Worm (Caenorhabditis elegans): Measurements from ENCODE around the gene ccf-1.
A peak's percentile ranks its signal among the peaks of the same experiment; 100 is the strongest.

The ccf-1 gene

ce11 chrIII:11915666-11916065 lies 4.4 kb downstream of the ccf-1 start, which contains the start of the genes ndab-1 and npp-16:
TSS of gene ndab-1 (minus strand) at chrIII:11915712.
TSS of gene npp-16 (plus strand) at chrIII:11915928.
- TF ChIP-seq crh-2 (tag; optimal IDR thresholded peaks at IDR 0.05) (no peak), lin-11 (tag; optimal IDR thresholded peaks at IDR 0.05) (no peak), blmp-1 (tag; optimal IDR thresholded peaks at IDR 0.05; ENCODE audit: insufficient read depth) (no peak), alr-1 (tag; optimal IDR thresholded peaks at IDR 0.05) (no peak), nhr-129 (tag; optimal IDR thresholded peaks at IDR 0.05) (no peak), ceh-16 (tag; optimal IDR thresholded peaks at IDR 0.05) (no peak), Y55F3AM.14 (GFP tag; optimal IDR thresholded peaks at IDR 0.05) (no peak), unc-55 (GFP tag; optimal IDR thresholded peaks at IDR 0.05) (peak; percentile 56), ama-1 (optimal IDR thresholded peaks at IDR 0.05) (no peak), mbf-1 (tag; optimal IDR thresholded peaks at IDR 0.05) (no peak), mdl-1 (tag; optimal IDR thresholded peaks at IDR 0.05) (no peak), nhr-6 (tag; optimal IDR thresholded peaks at IDR 0.05) (no peak), ceh-82 (tag; optimal IDR thresholded peaks at IDR 0.05) (no peak), nhr-11 (tag; optimal IDR thresholded peaks at IDR 0.05) (no peak), nhr-23 (tag; optimal IDR thresholded peaks at IDR 0.05) (no peak), peb-1 (tag; optimal IDR thresholded peaks at IDR 0.05) (no peak), sem-4 (tag; optimal IDR thresholded peaks at IDR 0.05) (no peak), unc-62 (GFP tag; optimal IDR thresholded peaks at IDR 0.05) (no peak), nhr-237 (tag; optimal IDR thresholded peaks at IDR 0.05) (no peak), sma-9 (GFP tag; optimal IDR thresholded peaks at IDR 0.05) (no peak), sma-9 (tag; optimal IDR thresholded peaks at IDR 0.05) (no peak), nhr-21 (tag; optimal IDR thresholded peaks at IDR 0.05) (no peak), nhr-77 (tag; optimal IDR thresholded peaks at IDR 0.05) (no peak), snpc-4 (tag; optimal IDR thresholded peaks at IDR 0.05) (no peak), fos-1 (tag; optimal IDR thresholded peaks at IDR 0.05) (peak; percentile 12), sma-3 (GFP tag; optimal IDR thresholded peaks at IDR 0.05) (no peak), lin-13 (GFP tag; optimal IDR thresholded peaks at IDR 0.05) (peak; percentile 27), ztf-1 (GFP tag; conservative IDR thresholded peaks at IDR 0.05) (no peak), nhr-12 (tag; optimal IDR thresholded peaks at IDR 0.05) (no peak), aly-2 (tag; optimal IDR thresholded peaks at IDR 0.05) (no peak), ztf-4 (tag; optimal IDR thresholded peaks at IDR 0.05) (no peak), unc-39 (tag; optimal IDR thresholded peaks at IDR 0.05) (no peak), mab-5 (tag; optimal IDR thresholded peaks at IDR 0.05) (no peak), zag-1 (tag; optimal IDR thresholded peaks at IDR 0.05) (no peak), R02D3.7 (tag; optimal IDR thresholded peaks at IDR 0.05) (no peak), ztf-11 (tag; optimal IDR thresholded peaks at IDR 0.05) (no peak), C34F6.9 (tag; optimal IDR thresholded peaks at IDR 0.05) (peak; percentile 7), gmeb-1 (tag; optimal IDR thresholded peaks at IDR 0.05) (peak; percentile 49), elt-3 (tag; optimal IDR thresholded peaks at IDR 0.05) (no peak), lin-39 (tag; optimal IDR thresholded peaks at IDR 0.05) (no peak), skn-1 (tag; optimal IDR thresholded peaks at IDR 0.05) (no peak), elt-1 (tag; optimal IDR thresholded peaks at IDR 0.05) (no peak), nhr-10 (tag; optimal IDR thresholded peaks at IDR 0.05) (no peak), nhr-25 (tag; optimal IDR thresholded peaks at IDR 0.05) (no peak), F13H6.1 (tag; optimal IDR thresholded peaks at IDR 0.05) (peak; percentile 11), egl-27 (tag; optimal IDR thresholded peaks at IDR 0.05) (no peak), lsy-2 (tag; optimal IDR thresholded peaks at IDR 0.05) (peak; percentile 41 to 55), dmd-4 (tag; optimal IDR thresholded peaks at IDR 0.05) (no peak), ZK546.5 (tag; optimal IDR thresholded peaks at IDR 0.05) (no peak)
